Worm (Caenorhabditis elegans): ENCODE measurements around the gene Y12A6A.1.

- TF ChIP-seq pha-4 (tag; optimal IDR thresholded peaks at IDR 0.05) (no peak), R02D3.7 (tag; optimal IDR thresholded peaks at IDR 0.05) (no peak), unc-62 (GFP tag; optimal IDR thresholded peaks at IDR 0.05) (no peak)
Observed at ce11 chrX:13646798-13647197, 25.3 kb upstream of the Y12A6A.1 start, which contains the start of gene acr-9.
